Fruit fly (Drosophila melanogaster) whole organism, embryonic: ENCODE results near the gene EMC3.

ENCODE experiments used
- Awh ChIP-seq: fragments of 200-800 bp; sonication (Bioruptor generic); IDR thresholded peaks from 2 replicates; pipeline ENCODE4, ENCODE4 v1.3.6; 2022; ENCODE audit warnings: missing biosample characterization, missing genetic modification characterization
- B-H2 ChIP-seq: fragments of 200-800 bp; sonication (Bioruptor generic); optimal IDR thresholded peaks from 2 replicates; lab custom pipeline; 2018; ENCODE audit warnings: missing biosample characterization, mild to moderate bottlenecking, missing genetic modification characterization
- CG10267 ChIP-seq: fragments of 200-800 bp; sonication (Bioruptor generic); optimal IDR thresholded peaks from 2 replicates; lab custom pipeline; 2018; ENCODE audit warnings: missing biosample characterization, mild to moderate bottlenecking, missing genetic modification characterization, moderate library complexity
- CG10654 ChIP-seq: fragments of 200-800 bp; sonication (Bioruptor generic); optimal IDR thresholded peaks from 2 replicates; lab custom pipeline; 2016; ENCODE audit warnings: missing biosample characterization, missing genetic modification characterization
- CG12659 ChIP-seq: fragments of 200-800 bp; sonication (Bioruptor generic); optimal IDR thresholded peaks from 3 replicates; lab custom pipeline; 2017; ENCODE audit warnings: mild to moderate bottlenecking, missing biosample characterization, missing genetic modification reagents, missing genetic modification characterization
- CG1529 ChIP-seq: fragments of 200-800 bp; sonication (Bioruptor generic); optimal IDR thresholded peaks from 3 replicates; lab custom pipeline; 2018; ENCODE audit warnings: missing biosample characterization, missing genetic modification characterization
- CG15696 ChIP-seq: fragments of 200-800 bp; sonication (Bioruptor generic); optimal IDR thresholded peaks from 2 replicates; lab custom pipeline; 2019; ENCODE audit warnings: missing biosample characterization, mild to moderate bottlenecking, missing genetic modification characterization, moderate library complexity
- CG2678 ChIP-seq: fragments of 200-800 bp; sonication (Bioruptor generic); optimal IDR thresholded peaks from 3 replicates; lab custom pipeline; 2019; ENCODE audit warnings: missing biosample characterization, mild to moderate bottlenecking, missing genetic modification characterization, moderate library complexity
- CG30020 ChIP-seq: fragments of 200-800 bp; optimal IDR thresholded peaks from 2 replicates; lab custom pipeline; 2019; ENCODE audit warnings: missing biosample characterization, mild to moderate bottlenecking, missing genetic modification characterization, moderate library complexity
- CG3163 ChIP-seq: fragments of 200-800 bp; sonication (Bioruptor generic); optimal IDR thresholded peaks from 3 replicates; lab custom pipeline; 2016; ENCODE audit warnings: missing biosample characterization, missing genetic modification characterization
- CG5245 ChIP-seq: fragments of 200-800 bp; sonication (Bioruptor generic); optimal IDR thresholded peaks from 3 replicates; lab custom pipeline; 2016; ENCODE audit warnings: missing biosample characterization, missing genetic modification characterization
- CG6854 ChIP-seq: fragments of 200-800 bp; sonication (Bioruptor generic); optimal IDR thresholded peaks from 3 replicates; lab custom pipeline; 2017; ENCODE audit warnings: missing biosample characterization, mild to moderate bottlenecking, missing genetic modification characterization
- CG7928 ChIP-seq: fragments of 200-800 bp; sonication (Bioruptor generic); optimal IDR thresholded peaks from 2 replicates; lab custom pipeline; 2017; ENCODE audit warnings: missing biosample characterization, mild to moderate bottlenecking, missing genetic modification characterization
- CG8765 ChIP-seq: fragments of 200-800 bp; sonication (Bioruptor generic); IDR thresholded peaks from 2 replicates; pipeline ENCODE4 v1.3.6; 2022; ENCODE audit warnings: missing biosample characterization, missing genetic modification characterization
- CG9817 ChIP-seq: fragments of 200-800 bp; sonication (Bioruptor generic); optimal IDR thresholded peaks from 2 replicates; lab custom pipeline; 2018; ENCODE audit warnings: missing biosample characterization, mild to moderate bottlenecking, missing genetic modification characterization, moderate library complexity
- CoRest ChIP-seq: fragments of 200-800 bp; sonication (Bioruptor generic); optimal IDR thresholded peaks from 3 replicates; lab custom pipeline; 2018; ENCODE audit warnings: missing biosample characterization, mild to moderate bottlenecking, missing genetic modification characterization, moderate library complexity
- D ChIP-seq, 2 experiments: fragments of 200-800 bp in 1 of 2; fragments of >200 bp in 1 of 2; sonication (Bioruptor generic) in 1 of 2; optimal IDR thresholded peaks; 2 replicates in 1 of 2; 3 replicates in 1 of 2; lab custom pipeline; 2017; ENCODE audit warnings: mild to moderate bottlenecking in 1 of 2, missing biosample characterization in 1 of 2, missing genetic modification characterization in 1 of 2, missing genetic modification reagents in 1 of 2
- Dref ChIP-seq: fragments of 200-800 bp; sonication (Bioruptor generic); IDR thresholded peaks from 2 replicates; pipeline ENCODE4 v1.3.6; 2022; ENCODE audit warnings: missing biosample characterization, missing genetic modification characterization
- Drgx ChIP-seq: fragments of 200-800 bp; sonication (Bioruptor generic); IDR thresholded peaks from 2 replicates; pipeline ENCODE4 v1.3.6; 2022; ENCODE audit warnings: missing biosample characterization, missing genetic modification characterization
- Fer2 ChIP-seq: fragments of 200-800 bp; sonication (Bioruptor generic); optimal IDR thresholded peaks from 2 replicates; lab custom pipeline; 2018; ENCODE audit warnings: missing biosample characterization, mild to moderate bottlenecking, missing genetic modification characterization, moderate library complexity
- Hey ChIP-seq: fragments of 200-800 bp; sonication (Bioruptor generic); optimal IDR thresholded peaks from 3 replicates; lab custom pipeline; 2018; ENCODE audit warnings: missing biosample characterization, mild to moderate bottlenecking, missing genetic modification characterization
- HmgD ChIP-seq: fragments of 200-800 bp; sonication (Bioruptor generic); optimal IDR thresholded peaks from 3 replicates; lab custom pipeline; 2016; ENCODE audit warnings: missing biosample characterization, missing genetic modification characterization
- HmgZ ChIP-seq: fragments of 200-800 bp; sonication (Bioruptor generic); optimal IDR thresholded peaks from 2 replicates; lab custom pipeline; 2018; ENCODE audit warnings: missing biosample characterization, mild to moderate bottlenecking, missing genetic modification characterization
- Lim3 ChIP-seq: fragments of 200-800 bp; sonication (Bioruptor generic); IDR thresholded peaks from 2 replicates; pipeline ENCODE4 v1.3.6; 2022; ENCODE audit warnings: missing biosample characterization, missing genetic modification characterization
- Optix ChIP-seq: fragments of 200-800 bp; sonication (Bioruptor generic); IDR thresholded peaks from 3 replicates; pipeline ENCODE4 v1.3.6; 2022; ENCODE audit warnings: missing biosample characterization, missing genetic modification characterization
- Sin3A ChIP-seq: fragments of >200 bp; optimal IDR thresholded peaks from 2 replicates; lab custom pipeline; 2018
- Sry-δ ChIP-seq: fragments of 200-800 bp; sonication (Bioruptor generic); optimal IDR thresholded peaks from 2 replicates; lab custom pipeline; 2016; ENCODE audit warnings: missing biosample characterization, missing genetic modification characterization
- Trl ChIP-seq, 3 experiments: fragments of >200 bp in 2 of 3; fragments of 200-800 bp in 1 of 3; sonication (Bioruptor generic) in 1 of 3; optimal IDR thresholded peaks; 2 replicates in 1 of 3; 3 replicates in 2 of 3; lab custom pipeline; 2016 to 2017; ENCODE audit warnings: missing biosample characterization in 1 of 3, missing genetic modification characterization in 1 of 3
- Xrp1 ChIP-seq: fragments of 200-800 bp; sonication (Bioruptor generic); IDR thresholded peaks from 2 replicates; pipeline ENCODE4 v1.3.6; 2022; ENCODE audit warnings: missing biosample characterization, missing genetic modification characterization
- YL-1 ChIP-seq: fragments of 200-800 bp; sonication (Bioruptor generic); optimal IDR thresholded peaks from 3 replicates; lab custom pipeline; 2017; ENCODE audit warnings: missing biosample characterization, mild to moderate bottlenecking, missing genetic modification characterization
- ab ChIP-seq: fragments of 200-800 bp; sonication (Bioruptor generic); optimal IDR thresholded peaks from 2 replicates; lab custom pipeline; 2016; ENCODE audit warnings: missing biosample characterization, missing genetic modification characterization
- abd-A ChIP-seq: fragments of 200-800 bp; sonication (Bioruptor generic); optimal IDR thresholded peaks from 3 replicates; lab custom pipeline; 2019; ENCODE audit warnings: missing biosample characterization, mild to moderate bottlenecking, missing genetic modification characterization, moderate library complexity
- al ChIP-seq: fragments of 200-800 bp; sonication (Bioruptor generic); IDR thresholded peaks from 2 replicates; pipeline ENCODE4 v1.3.6; 2022; ENCODE audit warnings: missing biosample characterization, missing genetic modification characterization
- bab2 ChIP-seq: fragments of 200-800 bp; sonication (Bioruptor generic); optimal IDR thresholded peaks from 2 replicates; lab custom pipeline; 2016; ENCODE audit warnings: missing biosample characterization, missing genetic modification characterization
- bsh ChIP-seq, 2 experiments: fragments of 200-800 bp; sonication (Bioruptor generic); optimal IDR thresholded peaks; 2 replicates each; lab custom pipeline; 2017 to 2018; ENCODE audit warnings: mild to moderate bottlenecking in 2 of 2, missing biosample characterization in 2 of 2, missing genetic modification characterization in 2 of 2, moderate library complexity in 1 of 2
- btn ChIP-seq: fragments of 200-800 bp; sonication (Bioruptor generic); optimal IDR thresholded peaks from 2 replicates; lab custom pipeline; 2016; ENCODE audit warnings: missing biosample characterization, missing genetic modification characterization
- chinmo ChIP-seq: fragments of 200-800 bp; sonication (Bioruptor generic); IDR thresholded peaks from 4 replicates; pipeline ENCODE4 v1.3.6; 2022; ENCODE audit warnings: missing biosample characterization, missing genetic modification characterization; ENCODE audit not compliant: partially characterized antibody
- dmrt99B ChIP-seq: fragments of 200-800 bp; sonication (Bioruptor generic); optimal IDR thresholded peaks from 2 replicates; lab custom pipeline; 2018; ENCODE audit warnings: missing biosample characterization, mild to moderate bottlenecking, missing genetic modification characterization, moderate library complexity
- dysf ChIP-seq: fragments of 200-800 bp; sonication (Bioruptor generic); IDR thresholded peaks from 3 replicates; pipeline ENCODE4 v1.3.6; 2022; ENCODE audit warnings: missing biosample characterization, missing genetic modification characterization
- fd64A ChIP-seq: fragments of 200-800 bp; sonication (Bioruptor generic); optimal IDR thresholded peaks from 3 replicates; lab custom pipeline; 2018; ENCODE audit warnings: missing biosample characterization, mild to moderate bottlenecking, missing genetic modification characterization
- kni ChIP-seq: fragments of 200-800 bp; sonication (Bioruptor generic); optimal IDR thresholded peaks from 3 replicates; lab custom pipeline; 2017; ENCODE audit warnings: mild to moderate bottlenecking, missing biosample characterization, missing genetic modification reagents, missing genetic modification characterization
- odd ChIP-seq: fragments of 200-800 bp; sonication (Bioruptor generic); optimal IDR thresholded peaks from 2 replicates; lab custom pipeline; 2017; ENCODE audit warnings: missing biosample characterization, mild to moderate bottlenecking, missing genetic modification characterization
- p53 ChIP-seq: fragments of 200-800 bp; sonication (Bioruptor generic); optimal IDR thresholded peaks from 2 replicates; lab custom pipeline; 2016; ENCODE audit warnings: missing biosample characterization, missing genetic modification characterization
- pita ChIP-seq: fragments of 200-800 bp; sonication (Bioruptor generic); optimal IDR thresholded peaks from 2 replicates; lab custom pipeline; 2017; ENCODE audit warnings: missing biosample characterization, mild to moderate bottlenecking, missing genetic modification characterization
- pum ChIP-seq: fragments of 200-800 bp; sonication (Bioruptor generic); optimal IDR thresholded peaks from 2 replicates; lab custom pipeline; 2016; ENCODE audit warnings: missing biosample characterization, missing genetic modification characterization
- pzg ChIP-seq: fragments of 200-800 bp; sonication (Bioruptor generic); optimal IDR thresholded peaks from 3 replicates; lab custom pipeline; 2018; ENCODE audit warnings: missing biosample characterization, mild to moderate bottlenecking, missing genetic modification characterization, moderate library complexity
- sima ChIP-seq: fragments of 200-800 bp; sonication (Bioruptor generic); optimal IDR thresholded peaks from 2 replicates; lab custom pipeline; 2016; ENCODE audit warnings: missing biosample characterization, missing genetic modification characterization
- tin ChIP-seq: fragments of 200-800 bp; sonication (Bioruptor generic); optimal IDR thresholded peaks from 3 replicates; lab custom pipeline; 2016; ENCODE audit warnings: missing biosample characterization, missing genetic modification characterization
- toy ChIP-seq: fragments of 200-800 bp; sonication (Bioruptor generic); IDR thresholded peaks from 2 replicates; pipeline ENCODE4 v1.3.6; 2022; ENCODE audit warnings: missing biosample characterization, missing genetic modification characterization
- wek ChIP-seq: fragments of 200-800 bp; sonication (Bioruptor generic); optimal IDR thresholded peaks from 3 replicates; lab custom pipeline; 2018; ENCODE audit warnings: missing biosample characterization, mild to moderate bottlenecking, missing genetic modification characterization, moderate library complexity

EMC3 gene

dm6 chr2L:10703281-10703680 lies 28.9 kb downstream of the EMC3 start, which contains the start of gene CG6415 (continued):
- TF ChIP-seq p53 (GFP tag; lab: Kevin White, UChicago) (no peak), kni (GFP tag; lab: Kevin White, UChicago) (no peak), CoRest (peak; percentile 81), CG8765 (GFP tag; lab: Robert Waterston, UW) (peak; percentile 41; the same call in 1 of the 2 replicates), CG6854 (peak; percentile 47), al (GFP tag; lab: Robert Waterston, UW) (peak; percentile 32; the same call in 1 of the 2 replicates), fd64A (GFP tag; lab: Kevin White, UChicago) (peak; percentile 34), CG3163 (peak; percentile 42), dmrt99B (tag; lab: Kevin White, UChicago) (peak; percentile 80), CG10267 (tag; lab: Kevin White, UChicago) (peak; percentile 65), dysf (GFP tag; lab: Robert Waterston, UW) (peak; percentile 80), CG12659 (GFP tag; lab: Kevin White, UChicago) (peak; percentile 61), pzg (no peak), B-H2 (GFP tag; lab: Kevin White, UChicago) (no peak), bab2 (GFP tag; lab: Kevin White, UChicago) (peak; percentile 73), CG2678 (tag; lab: Kevin White, UChicago) (peak; percentile 87), YL-1 (no peak), D (optimal IDR thresholded peaks at IDR 0.05; lab: Kevin White, UChicago) (no peak), D (GFP tag; optimal IDR thresholded peaks at IDR 0.05; lab: Kevin White, UChicago) (peak; percentile 68), toy (GFP tag; lab: Robert Waterston, UW) (0 out of 2 replicates have a peak, but pooled peaks have one; percentile 30), odd (GFP tag; lab: Kevin White, UChicago) (peak; percentile 30), Drgx (GFP tag; lab: Robert Waterston, UW) (peak; percentile 68), CG10654 (GFP tag; lab: Kevin White, UChicago) (peak; percentile 57), wek (peak; percentile 9), pita (GFP tag; lab: Kevin White, UChicago) (no peak), Hey (tag; lab: Kevin White, UChicago) (no peak), Awh (GFP tag; lab: Robert Waterston, UW) (peak; percentile 76), pum (GFP tag; lab: Kevin White, UChicago) (peak; percentile 44), Xrp1 (GFP tag; lab: Robert Waterston, UW) (peak; percentile 86), bsh (GFP tag; optimal IDR thresholded peaks at IDR 0.05; lab: Kevin White, UChicago) (peak in 1 of 2 experiments; percentile 83), ab (GFP tag; lab: Kevin White, UChicago) (no peak), CG9817 (tag; lab: Kevin White, UChicago) (peak; percentile 76), Dref (GFP tag; lab: Robert Waterston, UW) (no peak), CG1529 (peak; percentile 59), CG30020 (tag; lab: Kevin White, UChicago) (no peak), CG7928 (GFP tag; lab: Kevin White, UChicago) (no peak), HmgZ (tag; lab: Kevin White, UChicago) (peak; percentile 51), CG15696 (tag; lab: Kevin White, UChicago) (peak; percentile 81), Sin3A (no peak), tin (GFP tag; lab: Kevin White, UChicago) (peak; percentile 70), CG5245 (GFP tag; lab: Kevin White, UChicago) (peak; percentile 53), Fer2 (tag; lab: Kevin White, UChicago) (peak; percentile 57), HmgD (no peak), btn (GFP tag; lab: Kevin White, UChicago) (peak; percentile 30), chinmo (GFP tag; lab: Robert Waterston, UW) (no peak), abd-A (no peak), Optix (GFP tag; lab: Robert Waterston, UW) (peak; percentile 42; the same call in 1 of the 3 replicates), sima (GFP tag; lab: Kevin White, UChicago) (peak; percentile 11), Lim3 (GFP tag; lab: Robert Waterston, UW) (no peak), Trl (optimal IDR thresholded peaks at IDR 0.05; lab: Kevin White, UChicago) (no peak), Trl (GFP tag; optimal IDR thresholded peaks at IDR 0.05; lab: Kevin White, UChicago) (peak; percentile 47), Sry-δ (GFP tag; lab: Kevin White, UChicago) (peak; percentile 42)
